Worm (Caenorhabditis elegans): ENCODE results near the gene F17C11.11.

Gene F17C11.11

ce11 chrV:10896295-10896694, 42.3 kb downstream of the F17C11.11 start, which contains the start of gene F32D8.13:
Gene F32D8.13, minus strand, starts transcription at chrV:10896543.
- TF ChIP-seq F13C5.2 (tag; optimal IDR thresholded peaks at IDR 0.05) (no peak), sea-1 (GFP tag; conservative IDR thresholded peaks at IDR 0.05) (no peak), ets-7 (tag; optimal IDR thresholded peaks at IDR 0.05) (no peak), hnd-1 (tag; optimal IDR thresholded peaks at IDR 0.05) (no peak), hmbx-1 (tag; optimal IDR thresholded peaks at IDR 0.05) (no peak), ceh-36 (tag; optimal IDR thresholded peaks at IDR 0.05) (no peak), ama-1 (optimal IDR thresholded peaks at IDR 0.05) (no peak), aly-1 (tag; optimal IDR thresholded peaks at IDR 0.05) (no peak), tbx-11 (GFP tag; IDR thresholded peaks at IDR 0.05) (no peak), ceh-13 (GFP tag; optimal IDR thresholded peaks at IDR 0.05) (no peak), tra-4 (tag; optimal IDR thresholded peaks at IDR 0.05) (no peak), tbx-37 (GFP tag; conservative IDR thresholded peaks at IDR 0.05) (no peak), scrt-1 (GFP tag; IDR thresholded peaks at IDR 0.05) (no peak), pes-1 (GFP tag; IDR thresholded peaks at IDR 0.05) (no peak), flt-1 (GFP tag; IDR thresholded peaks at IDR 0.05) (no peak), hmg-4 (GFP tag; optimal IDR thresholded peaks at IDR 0.05) (no peak), B0310.2 (tag; optimal IDR thresholded peaks at IDR 0.05) (no peak)

DNA sequence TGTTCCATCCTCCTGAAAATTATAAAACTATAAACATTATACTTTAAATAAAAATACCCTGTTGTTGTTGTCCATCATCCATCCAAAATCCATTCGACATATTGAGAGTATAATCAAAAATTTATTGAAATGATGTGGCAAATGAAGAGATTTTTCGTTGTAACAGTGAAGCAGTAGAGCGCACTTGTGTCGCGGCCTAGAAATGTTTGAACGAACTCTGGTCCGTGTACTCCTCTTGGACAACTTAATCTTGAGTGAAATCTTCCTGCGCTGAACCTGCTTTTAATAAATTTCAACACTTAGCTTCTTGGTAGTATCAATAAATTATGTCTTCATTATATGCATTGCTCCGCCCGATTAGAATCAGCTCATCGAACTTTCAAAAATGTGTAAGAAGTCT, 44.0 kb downstream of the F17C11.11 start, which contains the start of the genes F32D8.14 and F32D8.5:
F32D8.14 (minus strand) TSS at position 188 of the 400 bp plus-strand sequence.
F32D8.5 (plus strand) TSS at position 200 of the 400 bp plus-strand sequence.
- TF ChIP-seq pes-1 (GFP tag; IDR thresholded peaks at IDR 0.05) (peak; percentile 28; the same call in 1 of the 2 replicates), hmg-4 (GFP tag; optimal IDR thresholded peaks at IDR 0.05) (no peak), tbx-11 (GFP tag; IDR thresholded peaks at IDR 0.05) (no peak), tbx-37 (GFP tag; conservative IDR thresholded peaks at IDR 0.05) (peak; percentile 69), ceh-13 (GFP tag; optimal IDR thresholded peaks at IDR 0.05) (no peak), F13C5.2 (tag; optimal IDR thresholded peaks at IDR 0.05) (peak; percentile 19), ama-1 (optimal IDR thresholded peaks at IDR 0.05) (no peak), flt-1 (GFP tag; IDR thresholded peaks at IDR 0.05) (no peak; the same call in 1 of the 2 replicates)

ce11 chrV:10893510-10894128, 45.0 kb downstream of the F17C11.11 start, which contains the start of gene F32D8.4:
Gene F32D8.4, minus strand, starts transcription at chrV:10893560.
- TF ChIP-seq aly-1 (tag; optimal IDR thresholded peaks at IDR 0.05), result no peak
- TF ChIP-seq ets-7 (tag; optimal IDR thresholded peaks at IDR 0.05), result no peak
- no peak for TF ChIP-seq hmbx-1 (tag; optimal IDR thresholded peaks at IDR 0.05)
- TF ChIP-seq ceh-13 (GFP tag; optimal IDR thresholded peaks at IDR 0.05), result no peak
- no peak for TF ChIP-seq ceh-36 (tag; optimal IDR thresholded peaks at IDR 0.05)
- TF ChIP-seq scrt-1 (GFP tag; IDR thresholded peaks at IDR 0.05), result no peak
- TF ChIP-seq F13C5.2 (tag; optimal IDR thresholded peaks at IDR 0.05), result no peak
- TF ChIP-seq ama-1 (optimal IDR thresholded peaks at IDR 0.05), result no peak
- TF ChIP-seq tra-4 (tag; optimal IDR thresholded peaks at IDR 0.05), result no peak
- no peak for TF ChIP-seq flt-1 (GFP tag; IDR thresholded peaks at IDR 0.05)
- TF ChIP-seq B0310.2 (tag; optimal IDR thresholded peaks at IDR 0.05), result no peak
- no peak for TF ChIP-seq tbx-11 (GFP tag; IDR thresholded peaks at IDR 0.05)
- no peak for TF ChIP-seq tbx-37 (GFP tag; conservative IDR thresholded peaks at IDR 0.05)
- TF ChIP-seq sea-1 (GFP tag; conservative IDR thresholded peaks at IDR 0.05), result no peak
- no peak for TF ChIP-seq hnd-1 (tag; optimal IDR thresholded peaks at IDR 0.05)
- no peak for TF ChIP-seq pes-1 (GFP tag; IDR thresholded peaks at IDR 0.05)
- TF ChIP-seq hmg-4 (GFP tag; optimal IDR thresholded peaks at IDR 0.05), result no peak

DNA sequence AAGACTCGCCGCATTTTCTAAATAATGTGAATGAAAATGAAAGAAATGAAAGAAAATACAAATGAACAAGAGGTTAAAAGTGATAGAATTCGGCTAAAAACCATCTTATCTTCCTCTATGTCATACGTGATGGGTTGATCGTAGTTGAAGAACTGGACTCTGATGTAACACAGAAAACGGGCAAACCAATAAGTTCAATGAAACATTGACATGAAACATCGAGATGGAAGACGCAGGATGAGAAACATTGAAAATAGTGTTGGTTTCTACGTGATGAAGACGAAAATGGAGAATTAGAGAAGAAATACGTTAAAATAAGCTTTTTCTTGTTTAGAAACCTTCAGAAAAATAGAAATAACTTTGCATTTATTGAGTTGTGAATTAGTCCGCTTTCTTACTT, 47.6 kb downstream of the F17C11.11 start, which contains the start of gene F32D8.12:
F32D8.12 (minus strand) TSS at position 48 of the 400 bp plus-strand sequence.
- no peak for TF ChIP-seq ets-7 (tag; optimal IDR thresholded peaks at IDR 0.05)
- TF ChIP-seq ceh-36 (tag; optimal IDR thresholded peaks at IDR 0.05), result no peak
- no peak for TF ChIP-seq B0310.2 (tag; optimal IDR thresholded peaks at IDR 0.05)
- TF ChIP-seq tra-4 (tag; optimal IDR thresholded peaks at IDR 0.05), result no peak
- TF ChIP-seq ama-1 (optimal IDR thresholded peaks at IDR 0.05), result no peak
- no peak for TF ChIP-seq tbx-11 (GFP tag; IDR thresholded peaks at IDR 0.05)
- no peak for TF ChIP-seq sea-1 (GFP tag; conservative IDR thresholded peaks at IDR 0.05)
- TF ChIP-seq pes-1 (GFP tag; IDR thresholded peaks at IDR 0.05), result no peak

ce11 chrV:10889774-10890173, 48.8 kb downstream of the F17C11.11 start:
- no peak for TF ChIP-seq ama-1 (optimal IDR thresholded peaks at IDR 0.05)
- no peak for TF ChIP-seq hnd-1 (tag; optimal IDR thresholded peaks at IDR 0.05)
- no peak for TF ChIP-seq aly-1 (tag; optimal IDR thresholded peaks at IDR 0.05)
- TF ChIP-seq scrt-1 (GFP tag; IDR thresholded peaks at IDR 0.05), result no peak
- TF ChIP-seq ets-7 (tag; optimal IDR thresholded peaks at IDR 0.05), result no peak
- TF ChIP-seq pes-1 (GFP tag; IDR thresholded peaks at IDR 0.05), result no peak
- no peak for TF ChIP-seq B0310.2 (tag; optimal IDR thresholded peaks at IDR 0.05)
- no peak for TF ChIP-seq F13C5.2 (tag; optimal IDR thresholded peaks at IDR 0.05)
- TF ChIP-seq hmbx-1 (tag; optimal IDR thresholded peaks at IDR 0.05), result no peak
- no peak for TF ChIP-seq tbx-37 (GFP tag; conservative IDR thresholded peaks at IDR 0.05)
- no peak for TF ChIP-seq hmg-4 (GFP tag; optimal IDR thresholded peaks at IDR 0.05)
- no peak for TF ChIP-seq tbx-11 (GFP tag; IDR thresholded peaks at IDR 0.05)
- TF ChIP-seq tra-4 (tag; optimal IDR thresholded peaks at IDR 0.05), result no peak
- TF ChIP-seq flt-1 (GFP tag; IDR thresholded peaks at IDR 0.05), result no peak
- TF ChIP-seq ceh-36 (tag; optimal IDR thresholded peaks at IDR 0.05), result no peak
- no peak for TF ChIP-seq ceh-13 (GFP tag; optimal IDR thresholded peaks at IDR 0.05)

DNA sequence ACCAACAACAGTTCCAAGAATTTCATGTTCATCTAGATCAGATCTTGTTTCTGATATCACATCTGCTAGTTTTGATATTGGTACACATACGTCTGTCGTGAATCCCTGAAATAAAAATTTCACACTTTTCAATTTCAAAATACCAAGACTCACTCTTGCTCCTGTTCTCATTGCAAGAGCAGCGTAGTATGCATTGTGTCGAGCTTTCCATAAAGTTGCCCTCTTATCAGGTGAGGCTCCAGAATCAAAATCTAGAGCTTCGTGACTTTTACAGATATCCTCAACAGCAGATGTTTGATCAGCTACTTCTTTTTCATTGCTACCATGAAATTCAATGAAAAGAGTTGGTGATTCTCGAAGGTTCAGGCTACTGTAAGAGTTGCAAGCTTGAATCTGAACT, 49.6 kb downstream of the F17C11.11 start, which contains the start of gene F32D8.11:
F32D8.11 (minus strand) TSS at position 101 of the 400 bp plus-strand sequence.
- TF ChIP-seq ceh-13 (GFP tag; optimal IDR thresholded peaks at IDR 0.05) (no peak), tbx-11 (GFP tag; IDR thresholded peaks at IDR 0.05) (no peak), pes-1 (GFP tag; IDR thresholded peaks at IDR 0.05) (no peak), hnd-1 (tag; optimal IDR thresholded peaks at IDR 0.05) (no peak), hmbx-1 (tag; optimal IDR thresholded peaks at IDR 0.05) (no peak), F13C5.2 (tag; optimal IDR thresholded peaks at IDR 0.05) (no peak), ama-1 (optimal IDR thresholded peaks at IDR 0.05) (no peak), flt-1 (GFP tag; IDR thresholded peaks at IDR 0.05) (no peak), B0310.2 (tag; optimal IDR thresholded peaks at IDR 0.05) (no peak), tbx-37 (GFP tag; conservative IDR thresholded peaks at IDR 0.05) (no peak), sea-1 (GFP tag; conservative IDR thresholded peaks at IDR 0.05) (no peak), hmg-4 (GFP tag; optimal IDR thresholded peaks at IDR 0.05) (no peak), tra-4 (tag; optimal IDR thresholded peaks at IDR 0.05) (no peak), ets-7 (tag; optimal IDR thresholded peaks at IDR 0.05) (no peak), scrt-1 (GFP tag; IDR thresholded peaks at IDR 0.05) (no peak), aly-1 (tag; optimal IDR thresholded peaks at IDR 0.05) (no peak)
